Worm (Caenorhabditis elegans) whole organism, L1 larva: ENCODE data around the gene F59B1.2.

Experiments
- fkh-10 ChIP-seq: sonication (generic microtip); optimal IDR thresholded peaks from 2 replicates; lab custom pipeline; 2017; ENCODE audit warnings: missing biosample characterization, missing genetic modification reagents, missing genetic modification characterization
- lin-14 ChIP-seq: fragments of 200-800 bp; sonication (Bioruptor generic); optimal IDR thresholded peaks from 2 replicates; lab custom pipeline; 2018; ENCODE audit warnings: mild to moderate bottlenecking, missing genetic modification characterization, moderate library complexity, missing compliant biosample characterization
- mep-1 ChIP-seq: fragments of 150-350 bp; optimal IDR thresholded peaks from 2 replicates; lab custom pipeline; 2014; ENCODE audit warnings: missing biosample characterization, missing genetic modification characterization
- nhr-90 ChIP-seq: sonication (generic microtip); optimal IDR thresholded peaks from 2 replicates; lab custom pipeline; 2016; ENCODE audit warnings: mild to moderate bottlenecking, missing genetic modification characterization, missing compliant biosample characterization; ENCODE audit not compliant: poor library complexity
- unc-130 ChIP-seq: fragments of 150-350 bp; optimal IDR thresholded peaks from 2 replicates; lab custom pipeline; 2017; ENCODE audit warnings: missing biosample characterization, missing genetic modification characterization, inconsistent platforms
- xbp-1 ChIP-seq: sonication (generic microtip); optimal IDR thresholded peaks from 2 replicates; lab custom pipeline; 2016; ENCODE audit warnings: missing genetic modification characterization, missing compliant biosample characterization
- ztf-11 ChIP-seq, 2 experiments: sonication (generic microtip); optimal IDR thresholded peaks; 2 replicates each; lab custom pipeline; 2016 to 2017; ENCODE audit warnings: missing genetic modification characterization in 2 of 2, missing biosample characterization in 1 of 2, missing compliant biosample characterization in 1 of 2

- TF ChIP-seq nhr-90 (tag; lab: Kevin White, UChicago) (no peak), lin-14 (no peak), mep-1 (no peak), ztf-11 (tag; optimal IDR thresholded peaks at IDR 0.05; lab: Kevin White, UChicago) (no peak), fkh-10 (GFP tag; lab: Kevin White, UChicago) (no peak), xbp-1 (no peak), unc-130 (tag; lab: Kevin White, UChicago) (no peak)
Observed at ce11 chrV:3659472-3659871, 26.3 kb downstream of the F59B1.2 start, which contains the start of gene acr-23.
